Fruit fly (Drosophila melanogaster) whole organism, pupa: ENCODE data around the gene CG42271.

ENCODE experiments used
- CG12605 ChIP-seq: fragments of 200-800 bp; sonication (Bioruptor generic); IDR thresholded peaks from 2 replicates; pipeline ENCODE4 v1.3.6; 2022; ENCODE audit warnings: missing biosample characterization, missing genetic modification characterization
- CG32121 ChIP-seq: fragments of 200-800 bp; sonication (Bioruptor generic); IDR thresholded peaks from 2 replicates; pipeline ENCODE4 v1.3.6; 2022; ENCODE audit warnings: missing biosample characterization, missing genetic modification characterization
- CG8159 ChIP-seq: fragments of 200-800 bp; sonication (Bioruptor generic); optimal IDR thresholded peaks from 3 replicates; lab custom pipeline; 2018; ENCODE audit warnings: missing biosample characterization, mild to moderate bottlenecking, missing genetic modification characterization, moderate library complexity
- CG9948 ChIP-seq: fragments of 200-800 bp; sonication (Bioruptor generic); optimal IDR thresholded peaks from 2 replicates; lab custom pipeline; 2018; ENCODE audit warnings: missing biosample characterization, mild to moderate bottlenecking, missing genetic modification characterization, moderate library complexity
- Ets98B ChIP-seq: fragments of 200-800 bp; sonication (Bioruptor generic); IDR thresholded peaks from 2 replicates; pipeline ENCODE4 v1.3.6; 2022; ENCODE audit warnings: missing biosample characterization, missing genetic modification characterization
- Snoo ChIP-seq: fragments of 200-800 bp; sonication (Bioruptor generic); optimal IDR thresholded peaks from 3 replicates; lab custom pipeline; 2017; ENCODE audit warnings: missing biosample characterization, mild to moderate bottlenecking, missing genetic modification characterization, inconsistent platforms

DNA sequence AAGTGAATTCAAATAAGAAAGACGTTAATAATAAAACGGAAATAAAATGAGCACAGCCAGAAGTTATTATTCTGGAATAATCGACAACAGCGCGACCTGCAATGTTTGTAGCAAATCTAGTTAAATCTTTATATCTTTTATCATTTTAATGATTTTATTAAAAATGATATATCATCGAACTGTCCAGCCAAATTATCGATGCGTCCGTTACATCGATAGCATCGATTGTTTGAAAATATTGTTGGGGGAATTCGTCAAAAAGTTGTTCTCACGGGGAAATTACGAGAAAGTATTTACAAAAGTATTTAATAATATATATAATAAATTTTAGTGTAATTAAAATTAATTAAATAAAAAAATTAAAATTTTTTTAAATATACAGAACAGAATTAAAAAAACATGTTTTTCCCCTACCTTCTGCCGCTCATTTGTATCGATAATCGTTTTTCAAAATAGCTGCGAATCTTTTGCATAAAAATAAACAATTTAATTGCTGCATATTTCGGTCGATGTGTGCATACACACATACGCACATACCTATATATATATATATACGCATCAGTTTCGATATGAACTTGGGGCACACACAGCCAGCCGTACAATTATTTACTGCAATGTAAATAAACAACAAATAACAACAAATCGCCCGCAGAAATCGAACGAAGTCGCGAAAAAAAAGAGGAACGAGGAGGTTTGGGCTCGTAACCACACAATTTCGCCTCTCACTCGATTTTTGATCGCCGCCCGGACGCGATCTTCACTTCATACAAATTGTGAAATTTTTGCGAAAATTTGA, 9.3 kb upstream of the CG42271 start, which contains the start of gene CG32599:
- TF ChIP-seq CG8159 (tag; lab: Kevin White, UChicago) (no peak), Snoo (tag; lab: Kevin White, UChicago) (no peak), Ets98B (GFP tag; lab: Robert Waterston, UW) (peak; percentile 24), CG12605 (GFP tag; lab: Robert Waterston, UW) (no peak), CG9948 (peak; percentile 10), CG32121 (GFP tag; lab: Robert Waterston, UW) (no peak)
